Worm (Caenorhabditis elegans) whole organism, L1 larva: ENCODE data around the gene B0457.2.

Experiments
- F16B12.6 ChIP-seq: fragments of 150-350 bp; optimal IDR thresholded peaks from 2 replicates; lab custom pipeline; 2014; ENCODE audit warnings: missing biosample characterization, missing genetic modification characterization
- alr-1 ChIP-seq: fragments of 200-800 bp; sonication (Bioruptor generic); optimal IDR thresholded peaks from 2 replicates; lab custom pipeline; 2018; ENCODE audit warnings: borderline replicate concordance, mild to moderate bottlenecking, missing genetic modification characterization, missing compliant biosample characterization
- aly-2 ChIP-seq: fragments of 150-350 bp; optimal IDR thresholded peaks from 2 replicates; lab custom pipeline; 2014; ENCODE audit warnings: missing biosample characterization, missing genetic modification characterization
- ama-1 ChIP-seq: fragments of 150-350 bp; optimal IDR thresholded peaks from 2 replicates; lab custom pipeline; 2014
- blmp-1 ChIP-seq: fragments of 150-350 bp; optimal IDR thresholded peaks from 2 replicates; lab custom pipeline; 2014; ENCODE audit warnings: missing biosample characterization, missing genetic modification characterization
- ceh-88 ChIP-seq: fragments of 200-800 bp; sonication (Bioruptor generic); IDR thresholded peaks from 2 replicates; pipeline ENCODE4 v1.3.6; 2022; ENCODE audit warnings: missing genetic modification characterization, missing compliant biosample characterization
- ceh-90 ChIP-seq: sonication (generic microtip); optimal IDR thresholded peaks from 2 replicates; lab custom pipeline; 2016; ENCODE audit warnings: missing genetic modification characterization, missing compliant biosample characterization
- ces-1 ChIP-seq: fragments of 150-350 bp; optimal IDR thresholded peaks from 2 replicates; lab custom pipeline; 2014; ENCODE audit warnings: missing biosample characterization, missing genetic modification reagents, missing genetic modification characterization
- dsc-1 ChIP-seq: sonication (generic microtip); optimal IDR thresholded peaks from 2 replicates; lab custom pipeline; 2016; ENCODE audit warnings: mild to moderate bottlenecking, missing genetic modification characterization, missing compliant biosample characterization
- efl-1 ChIP-seq, 4 experiments: fragments of 150-350 bp; optimal IDR thresholded peaks in 3 of 4; peaks in 1 of 4; 1 replicate in 1 of 4; 2 replicates in 3 of 4; lab custom pipeline; 2014; ENCODE audit warnings: missing biosample characterization in 2 of 4, missing genetic modification characterization in 2 of 4, missing genetic modification reagents in 2 of 4
- efl-3 ChIP-seq: fragments of 200-800 bp; sonication (Bioruptor generic); optimal IDR thresholded peaks from 2 replicates; lab custom pipeline; 2018; ENCODE audit warnings: mild to moderate bottlenecking, missing genetic modification characterization, missing compliant biosample characterization
- egl-13 ChIP-seq: sonication (generic microtip); optimal IDR thresholded peaks from 2 replicates; lab custom pipeline; 2016; ENCODE audit warnings: missing genotype, missing genetic modification reagents, missing genetic modification characterization, missing compliant biosample characterization
- fkh-10 ChIP-seq: sonication (generic microtip); optimal IDR thresholded peaks from 2 replicates; lab custom pipeline; 2017; ENCODE audit warnings: missing biosample characterization, missing genetic modification reagents, missing genetic modification characterization
- fkh-4 ChIP-seq: sonication (generic microtip); optimal IDR thresholded peaks from 2 replicates; lab custom pipeline; 2016; ENCODE audit warnings: missing compliant biosample characterization, missing genetic modification characterization, borderline replicate concordance
- fos-1 ChIP-seq: fragments of 150-350 bp; optimal IDR thresholded peaks from 2 replicates; lab custom pipeline; 2014; ENCODE audit warnings: missing biosample characterization, missing genetic modification characterization
- grh-1 ChIP-seq: fragments of 200-800 bp; sonication (Bioruptor generic); IDR thresholded peaks from 2 replicates; pipeline ENCODE4 v1.3.6; 2022; ENCODE audit warnings: missing genetic modification reagents, missing genetic modification characterization, missing compliant biosample characterization
- hpl-2 ChIP-seq: fragments of 150-350 bp; optimal IDR thresholded peaks from 2 replicates; lab custom pipeline; 2014; ENCODE audit warnings: missing biosample characterization, missing genetic modification reagents, missing genetic modification characterization
- irx-1 ChIP-seq: sonication (generic microtip); optimal IDR thresholded peaks from 2 replicates; lab custom pipeline; 2016; ENCODE audit warnings: missing genetic modification characterization, missing compliant biosample characterization
- isw-1 ChIP-seq: fragments of 200-800 bp; sonication (Bioruptor generic); IDR thresholded peaks from 2 replicates; pipeline ENCODE4 v1.3.6; 2022; ENCODE audit warnings: missing genetic modification characterization, missing compliant biosample characterization
- lin-13 ChIP-seq: fragments of 150-350 bp; optimal IDR thresholded peaks from 2 replicates; lab custom pipeline; 2014; ENCODE audit warnings: missing biosample characterization, missing genetic modification reagents, missing genetic modification characterization
- lin-14 ChIP-seq: fragments of 200-800 bp; sonication (Bioruptor generic); optimal IDR thresholded peaks from 2 replicates; lab custom pipeline; 2018; ENCODE audit warnings: mild to moderate bottlenecking, missing genetic modification characterization, moderate library complexity, missing compliant biosample characterization
- lin-15B ChIP-seq: fragments of 150-350 bp; sonication (generic microtip); optimal IDR thresholded peaks from 3 replicates; lab custom pipeline; 2014; ENCODE audit warnings: missing biosample characterization, missing genetic modification characterization
- lin-35 ChIP-seq, 2 experiments: fragments of 150-350 bp; optimal IDR thresholded peaks; 2 replicates each; lab custom pipeline; 2014; ENCODE audit warnings: missing biosample characterization in 2 of 2, missing genetic modification characterization in 2 of 2, missing genetic modification reagents in 2 of 2
- lsy-2 ChIP-seq, 2 experiments: fragments of 150-350 bp; optimal IDR thresholded peaks; 2 replicates each; lab custom pipeline; 2014; ENCODE audit warnings: missing biosample characterization in 2 of 2, missing genetic modification characterization in 2 of 2
- mab-9 ChIP-seq: fragments of 200-800 bp; sonication (Bioruptor generic); IDR thresholded peaks from 2 replicates; pipeline ENCODE4 v1.3.6; 2022; ENCODE audit warnings: missing genetic modification reagents, missing genetic modification characterization, missing compliant biosample characterization
- mef-2 ChIP-seq: fragments of 150-350 bp; optimal IDR thresholded peaks from 2 replicates; lab custom pipeline; 2014; ENCODE audit warnings: missing biosample characterization, missing genetic modification characterization
- mep-1 ChIP-seq: fragments of 150-350 bp; optimal IDR thresholded peaks from 2 replicates; lab custom pipeline; 2014; ENCODE audit warnings: missing biosample characterization, missing genetic modification characterization
- nhr-19 ChIP-seq: fragments of 200-800 bp; sonication (Bioruptor generic); conservative IDR thresholded peaks from 2 replicates; pipeline ENCODE4 v1.3.6; 2022; ENCODE audit warnings: missing genetic modification characterization, missing compliant biosample characterization
- nhr-20 ChIP-seq: sonication (generic microtip); optimal IDR thresholded peaks from 2 replicates; lab custom pipeline; 2016; ENCODE audit warnings: mild to moderate bottlenecking, missing genetic modification characterization, missing compliant biosample characterization
- nhr-237 ChIP-seq: fragments of 150-350 bp; optimal IDR thresholded peaks from 2 replicates; lab custom pipeline; 2014; ENCODE audit warnings: missing biosample characterization, missing genetic modification characterization
- nhr-47 ChIP-seq: sonication (generic microtip); optimal IDR thresholded peaks from 2 replicates; lab custom pipeline; 2016; ENCODE audit warnings: mild to moderate bottlenecking, missing genetic modification characterization, moderate library complexity, missing compliant biosample characterization
- nhr-84 ChIP-seq: sonication (generic microtip); optimal IDR thresholded peaks from 2 replicates; lab custom pipeline; 2017; ENCODE audit warnings: missing biosample characterization, missing genetic modification characterization
- nhr-85 ChIP-seq: sonication (generic microtip); peaks from one replicate; lab custom pipeline; 2016; ENCODE audit warnings: missing genetic modification characterization, inconsistent platforms, missing compliant biosample characterization
- nhr-90 ChIP-seq: sonication (generic microtip); optimal IDR thresholded peaks from 2 replicates; lab custom pipeline; 2016; ENCODE audit warnings: mild to moderate bottlenecking, missing genetic modification characterization, missing compliant biosample characterization; ENCODE audit not compliant: poor library complexity
- pag-3 ChIP-seq: sonication (generic microtip); optimal IDR thresholded peaks from 2 replicates; lab custom pipeline; 2017; ENCODE audit warnings: missing genetic modification characterization, mild to moderate bottlenecking, missing compliant biosample characterization, antibody characterized with exemption, borderline replicate concordance; ENCODE audit not compliant: insufficient read depth
- pax-3 ChIP-seq: fragments of 200-800 bp; sonication (Bioruptor generic); optimal IDR thresholded peaks from 2 replicates; lab custom pipeline; 2018; ENCODE audit warnings: mild to moderate bottlenecking, missing genetic modification characterization, moderate library complexity, missing compliant biosample characterization
- rnt-1 ChIP-seq: sonication (generic microtip); optimal IDR thresholded peaks from 2 replicates; lab custom pipeline; 2016; ENCODE audit warnings: mild to moderate bottlenecking, missing genetic modification characterization, moderate library complexity, missing compliant biosample characterization
- skn-1 ChIP-seq: fragments of 150-350 bp; optimal IDR thresholded peaks from 2 replicates; lab custom pipeline; 2014; ENCODE audit warnings: missing biosample characterization, missing genetic modification characterization
- snpc-4 ChIP-seq: fragments of 150-350 bp; optimal IDR thresholded peaks from 2 replicates; lab custom pipeline; 2014; ENCODE audit warnings: missing biosample characterization, missing genetic modification characterization
- sptf-1 ChIP-seq: fragments of 150-350 bp; optimal IDR thresholded peaks from 2 replicates; lab custom pipeline; 2014; ENCODE audit warnings: missing biosample characterization, missing genetic modification characterization
- sup-37 ChIP-seq: fragments of 200-800 bp; sonication (Bioruptor generic); optimal IDR thresholded peaks from 2 replicates; lab custom pipeline; 2018; ENCODE audit warnings: mild to moderate bottlenecking, missing genetic modification characterization, missing compliant biosample characterization
- swsn-7 ChIP-seq: sonication (generic microtip); optimal IDR thresholded peaks from 2 replicates; lab custom pipeline; 2016; ENCODE audit warnings: missing genetic modification characterization, missing compliant biosample characterization
- tbx-2 ChIP-seq: sonication (generic microtip); optimal IDR thresholded peaks from 2 replicates; lab custom pipeline; 2016; ENCODE audit warnings: missing genetic modification characterization, missing compliant biosample characterization
- tlp-1 ChIP-seq: fragments of 150-350 bp; optimal IDR thresholded peaks from 2 replicates; lab custom pipeline; 2014; ENCODE audit warnings: missing biosample characterization, missing genetic modification characterization
- unc-130 ChIP-seq: fragments of 150-350 bp; optimal IDR thresholded peaks from 2 replicates; lab custom pipeline; 2017; ENCODE audit warnings: missing biosample characterization, missing genetic modification characterization, inconsistent platforms
- unc-86 ChIP-seq: sonication (generic microtip); optimal IDR thresholded peaks from 2 replicates; lab custom pipeline; 2016; ENCODE audit warnings: missing genetic modification characterization, missing compliant biosample characterization
- unc-98 ChIP-seq: fragments of 200-800 bp; sonication (Bioruptor generic); IDR thresholded peaks from 2 replicates; pipeline ENCODE4 v1.3.6; 2022; ENCODE audit warnings: missing genetic modification characterization, missing compliant biosample characterization
- zip-4 ChIP-seq: fragments of 200-800 bp; sonication (Bioruptor generic); optimal IDR thresholded peaks from 2 replicates; lab custom pipeline; 2018; ENCODE audit warnings: mild to moderate bottlenecking, missing genetic modification characterization, moderate library complexity, missing compliant biosample characterization
- ztf-4 ChIP-seq: fragments of 150-350 bp; optimal IDR thresholded peaks from 2 replicates; lab custom pipeline; 2014; ENCODE audit warnings: missing biosample characterization, missing genetic modification characterization

The B0457.2 gene

DNA sequence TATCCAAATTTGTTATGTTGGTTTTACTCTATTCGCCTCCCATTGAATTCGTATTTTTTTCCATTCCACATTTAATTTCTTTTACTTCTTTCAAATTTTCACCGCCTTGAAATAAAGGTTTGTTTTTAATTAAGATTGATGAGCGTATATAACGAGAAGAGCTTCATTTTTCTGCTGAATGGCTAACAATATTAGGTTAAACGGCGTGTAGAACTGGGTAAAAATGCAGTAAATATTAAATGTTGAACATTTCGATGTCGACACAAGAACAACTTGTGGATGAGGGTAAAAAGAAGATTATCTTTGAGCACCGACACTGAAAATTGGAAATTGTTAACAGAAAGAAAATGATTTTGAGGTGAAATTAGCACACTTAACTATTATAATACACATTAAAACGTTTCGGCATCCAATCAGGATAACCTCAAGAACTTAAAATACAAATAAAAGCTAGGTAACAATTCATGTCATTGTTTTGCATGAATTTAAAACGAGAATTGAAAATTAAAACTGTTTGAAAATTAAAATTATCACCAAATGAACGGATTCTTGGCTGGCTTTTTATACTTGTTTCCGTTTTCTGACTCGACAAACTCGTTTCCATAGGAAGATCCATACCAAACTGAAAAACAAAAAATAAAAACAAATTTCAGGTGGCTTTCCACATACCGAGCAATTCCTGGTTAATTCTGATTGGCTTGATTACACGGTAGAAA is 12.7 kb upstream of the B0457.2 start:
- no peak for TF ChIP-seq sptf-1 (tag; lab: Kevin White, UChicago)
- TF ChIP-seq lin-35 (GFP tag; optimal IDR thresholded peaks at IDR 0.05; lab: Kevin White, UChicago) = no peak
- TF ChIP-seq blmp-1 = no peak
- TF ChIP-seq lin-13 (GFP tag; lab: Kevin White, UChicago) = no peak
- TF ChIP-seq F16B12.6 (tag; lab: Kevin White, UChicago) = no peak
- no peak for TF ChIP-seq mep-1 (tag; lab: Kevin White, UChicago)
- TF ChIP-seq nhr-84 = no peak
- TF ChIP-seq rnt-1 (tag; lab: Kevin White, UChicago) = no peak
- no peak for TF ChIP-seq zip-4 (GFP tag; lab: Kevin White, UChicago)
- TF ChIP-seq unc-98 (GFP tag; lab: Robert Waterston, UW) = no peak
- TF ChIP-seq ceh-90 = no peak
- no peak for TF ChIP-seq lin-15B
- TF ChIP-seq snpc-4 (tag; lab: Kevin White, UChicago) = no peak
- no peak for TF ChIP-seq aly-2 (tag; lab: Kevin White, UChicago)
- no peak for TF ChIP-seq efl-1 (optimal IDR thresholded peaks at IDR 0.05; lab: Kevin White, UChicago)
- TF ChIP-seq efl-1 (GFP tag; optimal IDR thresholded peaks at IDR 0.05 in 1 of 2; lab: Kevin White, UChicago) = no peak
- no peak for TF ChIP-seq ces-1
- no peak for TF ChIP-seq tlp-1 (tag; lab: Kevin White, UChicago)
- no peak for TF ChIP-seq dsc-1 (tag; lab: Kevin White, UChicago)

DNA sequence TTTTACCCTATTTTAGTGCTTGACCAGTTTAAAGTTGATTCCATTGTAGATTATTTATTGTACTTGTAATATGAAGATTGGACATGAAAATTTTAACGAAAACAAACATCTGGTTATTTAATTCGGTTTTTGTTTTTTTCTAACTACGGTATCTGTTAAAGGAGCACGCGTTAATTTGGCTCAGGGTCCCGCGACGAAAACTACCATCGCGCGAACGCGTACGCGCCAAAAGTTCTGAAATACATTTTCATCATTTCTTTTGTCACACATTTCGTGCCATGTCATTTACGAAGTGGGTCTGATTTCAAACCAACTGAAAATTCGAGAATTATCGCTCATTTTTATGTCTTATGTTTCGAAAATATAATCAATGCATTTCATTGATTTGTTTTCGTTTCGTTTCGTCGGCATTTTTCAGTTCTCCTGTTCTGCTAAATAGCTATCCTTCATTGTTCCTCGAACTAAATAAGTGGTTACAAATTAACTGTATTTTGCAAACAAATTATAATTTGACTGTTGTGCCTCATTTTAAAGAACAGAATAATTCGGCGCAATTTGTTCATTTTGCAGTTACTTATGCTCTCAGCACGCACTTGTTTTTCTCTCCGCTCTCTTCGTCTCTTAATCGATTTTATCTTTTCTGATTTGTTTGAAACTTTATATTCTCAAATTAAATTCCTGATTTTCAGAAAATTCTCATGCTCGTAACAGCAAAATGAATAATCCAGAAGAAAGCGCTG is 7.5 kb upstream of the B0457.2 start, which contains the start of gene T21B10.3:
T21B10.3 (plus strand) TSS at position 690 of the 740 bp plus-strand sequence.
- TF ChIP-seq pax-3 (no peak), irx-1 (tag; lab: Kevin White, UChicago) (no peak), egl-13 (tag; lab: Kevin White, UChicago) (no peak), tbx-2 (tag; lab: Kevin White, UChicago) (no peak), alr-1 (tag; lab: Kevin White, UChicago) (no peak), unc-86 (tag; lab: Kevin White, UChicago) (no peak), sptf-1 (tag; lab: Kevin White, UChicago) (no peak), mef-2 (tag; lab: Kevin White, UChicago) (no peak), fkh-10 (GFP tag; lab: Kevin White, UChicago) (no peak), lin-14 (GFP tag; lab: Kevin White, UChicago) (no peak), efl-3 (GFP tag; lab: Kevin White, UChicago) (no peak), ztf-4 (tag; lab: Kevin White, UChicago) (peak; percentile 20), nhr-85 (tag; lab: Kevin White, UChicago) (peak; percentile 63), snpc-4 (tag; lab: Kevin White, UChicago) (no peak), F16B12.6 (tag; lab: Kevin White, UChicago) (no peak), sup-37 (no peak), ceh-90 (no peak), ama-1 (peak; percentile 83), isw-1 (GFP tag; lab: Robert Waterston, UW) (no peak), grh-1 (GFP tag; lab: Robert Waterston, UW) (no peak), ceh-88 (GFP tag; lab: Robert Waterston, UW) (0 out of 2 replicates have a peak, but pooled peaks have one; percentile 15), tlp-1 (tag; lab: Kevin White, UChicago) (no peak), fkh-4 (tag; lab: Kevin White, UChicago) (no peak), skn-1 (tag; lab: Kevin White, UChicago) (no peak), hpl-2 (GFP tag; lab: Kevin White, UChicago) (no peak), blmp-1 (no peak), nhr-47 (tag; lab: Kevin White, UChicago) (peak; percentile 14), nhr-20 (tag; lab: Kevin White, UChicago) (no peak), mab-9 (GFP tag; lab: Robert Waterston, UW) (no peak), lsy-2 (tag; optimal IDR thresholded peaks at IDR 0.05; lab: Kevin White, UChicago) (peak in 1 of 2 experiments; percentile 16), nhr-237 (tag; lab: Kevin White, UChicago) (no peak), fos-1 (tag; lab: Kevin White, UChicago) (no peak), nhr-19 (GFP tag; lab: Robert Waterston, UW) (peak; percentile 8), unc-130 (tag; lab: Kevin White, UChicago) (no peak), swsn-7 (tag; lab: Kevin White, UChicago) (no peak), ces-1 (no peak), nhr-90 (tag; lab: Kevin White, UChicago) (peak; percentile 11), pag-3 (tag; lab: Kevin White, UChicago) (no peak)
